Worm (Caenorhabditis elegans): ENCODE results near the gene cyk-7.

DNA sequence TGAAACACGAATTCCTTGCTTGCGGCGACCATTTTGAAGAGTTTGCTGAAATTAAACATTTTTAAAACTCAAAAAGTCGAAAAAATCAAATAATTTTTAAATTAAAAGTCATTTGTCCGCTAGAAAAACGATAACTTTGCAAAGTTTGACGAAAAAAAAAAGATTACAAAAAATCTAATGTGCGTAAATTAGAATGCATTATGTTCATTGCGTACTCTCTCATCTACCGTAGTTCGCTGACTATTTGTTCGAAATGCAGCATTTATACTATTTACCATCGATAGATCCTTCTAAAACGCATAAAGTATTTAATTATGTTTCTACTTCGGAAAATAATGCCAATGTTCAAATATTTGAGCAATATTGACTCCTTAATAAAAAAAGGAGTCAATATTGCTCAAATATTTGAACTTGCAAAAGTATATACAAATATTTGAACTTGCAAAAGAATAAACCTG lies 19.2 kb downstream of the cyk-7 start, which contains the start of gene bath-15:
- no peak for TF ChIP-seq aly-2 (tag; optimal IDR thresholded peaks at IDR 0.05)
- TF ChIP-seq aha-1 (tag), result no peak
- TF ChIP-seq nhr-237 (tag; optimal IDR thresholded peaks at IDR 0.05), result no peak
- TF ChIP-seq snpc-4 (tag; optimal IDR thresholded peaks at IDR 0.05), result no peak
- TF ChIP-seq lir-3 (tag; optimal IDR thresholded peaks at IDR 0.05), result no peak
- TF ChIP-seq fos-1 (tag; optimal IDR thresholded peaks at IDR 0.05), result no peak
- no peak for TF ChIP-seq T26A8.4 (GFP tag; IDR thresholded peaks at IDR 0.05)
- TF ChIP-seq vab-7 (GFP tag; IDR thresholded peaks at IDR 0.05), result no peak
- TF ChIP-seq dmd-8 (GFP tag; IDR thresholded peaks at IDR 0.05), result no peak
- no peak for TF ChIP-seq mep-1 (tag; optimal IDR thresholded peaks at IDR 0.05)
- TF ChIP-seq daf-19 (GFP tag; conservative IDR thresholded peaks at IDR 0.05), result no peak
- no peak for TF ChIP-seq ceh-32 (tag; optimal IDR thresholded peaks at IDR 0.05; ENCODE audit: poor library complexity)
- no peak for TF ChIP-seq nhr-25 (tag; optimal IDR thresholded peaks at IDR 0.05; ENCODE audit: borderline replicate concordance, insufficient read depth)
- TF ChIP-seq hmg-1.1 (GFP tag; IDR thresholded peaks at IDR 0.05), result no peak

Data from whole organism, L4 larva.